Worm (Caenorhabditis elegans) whole organism, L4/young adult: ENCODE data around the gene Y54G11A.2.

Experiments used
- W03F9.2 ChIP-seq: fragments of 150-350 bp; optimal IDR thresholded peaks from 2 replicates; lab custom pipeline; 2014; ENCODE audit warnings: missing biosample characterization, missing genetic modification characterization
- him-1 ChIP-seq: sonication (generic microtip); optimal IDR thresholded peaks from 2 replicates; lab custom pipeline; 2016; ENCODE audit warnings: missing genotype, missing genetic modification reagents, missing genetic modification characterization, missing compliant biosample characterization

ce11 chrII:14230938-14231337, 21.2 kb upstream of the Y54G11A.2 start:
- TF ChIP-seq W03F9.2 (tag; lab: Kevin White, UChicago) (no peak), him-1 (no peak)
